Fruit fly (Drosophila melanogaster): ENCODE data around the gene CG45064.
A peak's percentile ranks its signal among the peaks of the same experiment; 100 is the strongest.

The CG45064 gene

dm6 chrX:14839739-14840347, 42.5 kb downstream of the CG45064 start (continued):
- TF ChIP-seq CG1233 (GFP tag; optimal IDR thresholded peaks at IDR 0.05) (no peak), CG2875 (GFP tag; optimal IDR thresholded peaks at IDR 0.05) (no peak), CG2129 (GFP tag; IDR thresholded peaks at IDR 0.05; ENCODE audit: partially characterized antibody) (no peak), CG18262 (tag; optimal IDR thresholded peaks at IDR 0.05) (no peak), E2f1 (GFP tag; IDR thresholded peaks at IDR 0.05) (peak; percentile 14; the same call in 1 of the 2 replicates), CG33213 (GFP tag; optimal IDR thresholded peaks at IDR 0.05) (peak; percentile 15), kay (GFP tag; optimal IDR thresholded peaks at IDR 0.05) (no peak), Bteb2 (GFP tag; optimal IDR thresholded peaks at IDR 0.05) (no peak), ssp (GFP tag; IDR thresholded peaks at IDR 0.05) (no peak), Mrtf (GFP tag; IDR thresholded peaks at IDR 0.05) (peak; percentile 62; the same call in 2 of the 3 replicates), org-1 (GFP tag; optimal IDR thresholded peaks at IDR 0.05) (peak; percentile 17), CG8765 (GFP tag; IDR thresholded peaks at IDR 0.05) (no peak), Myb (GFP tag; optimal IDR thresholded peaks at IDR 0.05) (peak; percentile 48), CG11504 (tag; optimal IDR thresholded peaks at IDR 0.05) (peak; percentile 13), CG9215 (GFP tag; IDR thresholded peaks at IDR 0.05) (0 out of 2 replicates have a peak, but pooled peaks have one; percentile 10), wor (GFP tag; IDR thresholded peaks at IDR 0.05) (no peak), Elba2 (GFP tag; optimal IDR thresholded peaks at IDR 0.05) (no peak), sc (optimal IDR thresholded peaks at IDR 0.05) (no peak), sc (GFP tag; optimal IDR thresholded peaks at IDR 0.05) (no peak), bsh (GFP tag; optimal IDR thresholded peaks at IDR 0.05) (peak in 1 of 2 experiments; percentile 12), Sry-δ (GFP tag; optimal IDR thresholded peaks at IDR 0.05) (no peak), fru (optimal IDR thresholded peaks at IDR 0.05) (no peak), phol (tag; optimal IDR thresholded peaks at IDR 0.05) (no peak), Sry-β (GFP tag; optimal IDR thresholded peaks at IDR 0.05) (no peak), CG16813 (GFP tag; IDR thresholded peaks at IDR 0.05; ENCODE audit: partially characterized antibody) (no peak), dati (GFP tag; IDR thresholded peaks at IDR 0.05) (no peak), CG12155 (GFP tag; optimal IDR thresholded peaks at IDR 0.05) (peak; percentile 33), NK7.1 (GFP tag; optimal IDR thresholded peaks at IDR 0.05) (no peak), CG14014 (GFP tag; IDR thresholded peaks at IDR 0.05) (peak; percentile 47; the same call in 1 of the 2 replicates), CG11723 (GFP tag; optimal IDR thresholded peaks at IDR 0.05) (no peak), CG12769 (tag; optimal IDR thresholded peaks at IDR 0.05) (peak; percentile 73), CG7271 (tag; optimal IDR thresholded peaks at IDR 0.05) (no peak), Blimp-1 (GFP tag; optimal IDR thresholded peaks at IDR 0.05) (no peak), CG15696 (tag; optimal IDR thresholded peaks at IDR 0.05) (no peak), dysf (GFP tag; IDR thresholded peaks at IDR 0.05) (peak; percentile 70), sim (GFP tag; IDR thresholded peaks at IDR 0.05) (no peak), Mes4 (GFP tag; optimal IDR thresholded peaks at IDR 0.05) (no peak), az2 (GFP tag; optimal IDR thresholded peaks at IDR 0.05) (peak; percentile 15), grn (GFP tag; optimal IDR thresholded peaks at IDR 0.05) (peak; percentile 83), CG14441 (GFP tag; IDR thresholded peaks at IDR 0.05) (peak; percentile 52), Lpt (GFP tag; optimal IDR thresholded peaks at IDR 0.05) (no peak), fd96Cb (tag; optimal IDR thresholded peaks at IDR 0.05) (no peak), oc (tag; optimal IDR thresholded peaks at IDR 0.05) (peak; percentile 26), CG12236 (GFP tag; optimal IDR thresholded peaks at IDR 0.05) (no peak), schlank (tag; optimal IDR thresholded peaks at IDR 0.05) (no peak), Fer3 (tag; optimal IDR thresholded peaks at IDR 0.05) (peak; percentile 54), NFAT (GFP tag; IDR thresholded peaks at IDR 0.05) (peak; percentile 66; the same call in 1 of the 2 replicates), CG17359 (tag; optimal IDR thresholded peaks at IDR 0.05) (peak; percentile 19), pan (optimal IDR thresholded peaks at IDR 0.05) (no peak), pan (GFP tag; optimal IDR thresholded peaks at IDR 0.05 in 1 of 2, IDR thresholded peaks at IDR 0.05 in 1 of 2) (peak in 1 of 2 experiments; percentile 68), CG1024 (GFP tag; IDR thresholded peaks at IDR 0.05) (no peak)
